Worm (Caenorhabditis elegans): ENCODE data around the gene ule-2.
A peak's percentile ranks its signal among the peaks of the same experiment; 100 is the strongest.

ule-2 gene

DNA sequence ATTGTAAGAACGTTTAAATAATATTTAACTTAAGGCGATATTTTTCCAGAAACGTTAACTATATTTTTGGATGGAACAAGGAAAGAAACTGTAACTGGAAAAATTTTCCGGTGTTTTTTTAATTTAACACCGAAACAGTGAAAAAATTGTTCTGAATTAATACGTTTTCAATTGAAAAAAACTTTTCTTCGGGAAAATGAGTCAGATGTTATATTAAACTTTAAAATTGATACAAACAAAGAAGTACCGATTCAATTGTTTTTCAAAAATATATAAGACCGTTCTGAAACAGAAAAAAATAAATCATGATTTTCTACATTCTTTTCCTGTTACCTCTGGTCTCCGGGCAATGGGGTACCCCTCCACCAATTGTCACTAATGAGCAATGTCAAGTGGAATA, at the start of gene ule-2:
Gene ule-2, plus strand, starts transcription at position 301 of the 400 bp plus-strand sequence.
- peak; percentile 51 for TF ChIP-seq aha-1 (tag)
- no peak for TF ChIP-seq spr-1 (tag; optimal IDR thresholded peaks at IDR 0.05)

DNA sequence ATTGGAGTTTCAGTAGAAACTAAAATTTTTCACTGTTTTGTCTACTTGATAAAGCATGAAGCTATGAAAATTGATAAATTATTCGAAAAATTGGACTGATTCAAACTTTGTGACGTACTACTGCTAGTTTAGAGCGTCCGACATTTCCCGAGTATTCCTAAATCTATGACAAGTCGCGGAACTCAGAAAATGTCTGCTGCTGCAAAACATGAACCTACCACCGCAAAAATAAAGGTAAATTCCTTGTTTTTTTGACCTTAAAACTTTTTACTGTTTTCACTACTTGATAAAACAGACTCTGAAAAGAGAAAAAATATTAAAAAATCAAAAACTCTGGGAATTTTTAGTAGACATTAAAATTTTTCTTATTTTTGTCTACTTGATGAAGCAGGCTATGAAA, 48.2 kb upstream of the ule-2 start:
- no peak for TF ChIP-seq pha-4 (GFP tag; IDR thresholded peaks at IDR 0.05)
- no peak for TF ChIP-seq pha-4 (tag; optimal IDR thresholded peaks at IDR 0.05)
- TF ChIP-seq snpc-1.2 (GFP tag; IDR thresholded peaks at IDR 0.05): peak; percentile 76

DNA sequence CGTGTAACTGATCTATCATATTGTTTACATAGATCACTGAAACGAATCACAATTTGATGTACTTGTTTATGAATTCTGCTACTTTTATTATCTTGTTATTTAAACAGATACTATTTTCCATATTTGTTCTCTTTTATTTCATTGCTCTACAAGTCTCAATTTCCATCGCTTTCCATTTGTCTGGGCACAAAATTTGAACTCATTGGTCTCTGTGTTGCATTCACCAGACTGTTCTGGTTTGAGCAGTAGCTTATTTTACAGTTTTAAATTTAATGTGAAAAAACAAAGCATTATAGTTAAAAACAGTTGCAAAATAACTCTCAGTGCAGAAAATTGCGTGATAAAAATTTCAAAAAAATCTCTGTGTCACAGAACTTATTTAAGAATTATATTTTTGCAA, 47.3 kb upstream of the ule-2 start:
- TF ChIP-seq pha-4 (GFP tag; IDR thresholded peaks at IDR 0.05): no peak
- TF ChIP-seq pha-4 (tag; optimal IDR thresholded peaks at IDR 0.05): no peak
- TF ChIP-seq pqm-1 (tag; optimal IDR thresholded peaks at IDR 0.05): no peak
- TF ChIP-seq hlh-11 (tag; optimal IDR thresholded peaks at IDR 0.05): no peak
- TF ChIP-seq aly-2 (tag; optimal IDR thresholded peaks at IDR 0.05): no peak
- no peak for TF ChIP-seq ctbp-1 (GFP tag; IDR thresholded peaks at IDR 0.05)
- TF ChIP-seq ceh-20 (GFP tag; IDR thresholded peaks at IDR 0.05): no peak
- TF ChIP-seq lsy-2 (tag; optimal IDR thresholded peaks at IDR 0.05): no peak
- TF ChIP-seq lin-29 (GFP tag; IDR thresholded peaks at IDR 0.05): no peak
- no peak for TF ChIP-seq attf-4 (tag; optimal IDR thresholded peaks at IDR 0.05)
- no peak for TF ChIP-seq madf-9 (GFP tag; conservative IDR thresholded peaks at IDR 0.05)
- no peak for TF ChIP-seq mxl-3 (GFP tag; optimal IDR thresholded peaks at IDR 0.05)
- no peak for TF ChIP-seq unc-39 (tag; optimal IDR thresholded peaks at IDR 0.05)
- TF ChIP-seq lim-7 (GFP tag; IDR thresholded peaks at IDR 0.05): no peak
- TF ChIP-seq dmd-8 (GFP tag; IDR thresholded peaks at IDR 0.05): no peak
- TF ChIP-seq lin-13 (GFP tag; optimal IDR thresholded peaks at IDR 0.05): no peak
- no peak for TF ChIP-seq hlh-30 (tag; optimal IDR thresholded peaks at IDR 0.05; ENCODE audit: insufficient read depth)
- TF ChIP-seq lin-39 (tag; optimal IDR thresholded peaks at IDR 0.05): no peak
- no peak for TF ChIP-seq D1046.2 (GFP tag; IDR thresholded peaks at IDR 0.05)
- no peak for TF ChIP-seq lin-1 (GFP tag; IDR thresholded peaks at IDR 0.05)

DNA sequence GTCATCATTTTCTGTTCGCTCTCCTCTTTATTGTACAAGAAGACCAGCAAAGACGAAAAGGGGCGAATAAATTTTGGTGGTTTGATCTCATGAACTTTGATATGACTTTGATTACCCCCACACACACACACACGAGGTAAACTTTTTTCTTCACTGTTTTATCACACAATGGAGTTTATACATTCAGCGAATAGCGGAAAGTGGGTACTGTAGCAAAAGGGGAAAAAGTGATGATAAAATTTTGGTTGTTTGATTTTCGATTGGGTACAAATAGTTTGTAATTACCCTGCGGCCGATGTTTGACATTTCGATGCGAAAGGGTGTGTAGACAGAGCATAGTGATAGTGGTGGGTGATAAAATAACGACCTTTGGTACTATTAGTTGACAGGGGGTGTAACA, 40.7 kb upstream of the ule-2 start:
- TF ChIP-seq ZK337.2 (GFP tag; IDR thresholded peaks at IDR 0.05): no peak
- TF ChIP-seq saeg-2 (GFP tag; IDR thresholded peaks at IDR 0.05): no peak; the same call in none of the 2 replicates
- TF ChIP-seq nhr-102 (tag; optimal IDR thresholded peaks at IDR 0.05): peak; percentile 96
- no peak for TF ChIP-seq fkh-10 (GFP tag; optimal IDR thresholded peaks at IDR 0.05)
- peak; percentile 74 for TF ChIP-seq ceh-20 (GFP tag; IDR thresholded peaks at IDR 0.05)
- TF ChIP-seq nhr-77 (tag; optimal IDR thresholded peaks at IDR 0.05): peak; percentile 97
- peak; percentile 32 for TF ChIP-seq spr-1 (tag; optimal IDR thresholded peaks at IDR 0.05)
- no peak for TF ChIP-seq Y5F2A.4 (GFP tag; optimal IDR thresholded peaks at IDR 0.05)
- TF ChIP-seq lim-7 (GFP tag; IDR thresholded peaks at IDR 0.05): no peak
- no peak for TF ChIP-seq vab-7 (GFP tag; IDR thresholded peaks at IDR 0.05)
- TF ChIP-seq pha-4 (GFP tag; IDR thresholded peaks at IDR 0.05): peak; percentile 77
- TF ChIP-seq pha-4 (tag; optimal IDR thresholded peaks at IDR 0.05): peak; percentile 19
- no peak for TF ChIP-seq madf-5 (GFP tag; IDR thresholded peaks at IDR 0.05)
- TF ChIP-seq snpc-1.2 (GFP tag; IDR thresholded peaks at IDR 0.05): no peak
- peak; percentile 93 for TF ChIP-seq mep-1 (tag; optimal IDR thresholded peaks at IDR 0.05)
- no peak for TF ChIP-seq zfp-2 (tag; optimal IDR thresholded peaks at IDR 0.05)
- TF ChIP-seq aly-2 (tag; optimal IDR thresholded peaks at IDR 0.05): no peak
- no peak for TF ChIP-seq skn-1 (tag; optimal IDR thresholded peaks at IDR 0.05)
- no peak for TF ChIP-seq zip-11 (GFP tag; IDR thresholded peaks at IDR 0.05)
- peak; percentile 78 for TF ChIP-seq jun-1 (tag; optimal IDR thresholded peaks at IDR 0.05)
- TF ChIP-seq ceh-28 (tag; optimal IDR thresholded peaks at IDR 0.05): no peak
- peak; percentile 99 for TF ChIP-seq hlh-11 (tag; optimal IDR thresholded peaks at IDR 0.05)
- TF ChIP-seq lir-3 (tag; optimal IDR thresholded peaks at IDR 0.05): no peak
- peak; percentile 73 for TF ChIP-seq nhr-76 (tag; optimal IDR thresholded peaks at IDR 0.05)
- TF ChIP-seq lin-1 (GFP tag; IDR thresholded peaks at IDR 0.05): no peak
- TF ChIP-seq daf-8 (GFP tag; IDR thresholded peaks at IDR 0.05): no peak
- TF ChIP-seq snpc-4 (tag; optimal IDR thresholded peaks at IDR 0.05): no peak
- peak; percentile 80 for TF ChIP-seq T20F7.1 (GFP tag; optimal IDR thresholded peaks at IDR 0.05)
- TF ChIP-seq set-16 (GFP tag; IDR thresholded peaks at IDR 0.05): no peak
- no peak for TF ChIP-seq attf-4 (tag; optimal IDR thresholded peaks at IDR 0.05)
- TF ChIP-seq dmd-9 (GFP tag; IDR thresholded peaks at IDR 0.05): no peak
- TF ChIP-seq daf-16 (GFP tag; optimal IDR thresholded peaks at IDR 0.05): peak in 1 of 2 experiments; percentile 86
- peak; percentile 98 for TF ChIP-seq daf-16 (tag; optimal IDR thresholded peaks at IDR 0.05)
- no peak for TF ChIP-seq mes-2 (tag; optimal IDR thresholded peaks at IDR 0.05; ENCODE audit: poor library complexity, severe bottlenecking)

Data from whole organism, L4 larva.